Fruit fly (Drosophila melanogaster) whole organism, embryonic: ENCODE results near the gene CG13931.
A peak's percentile ranks its signal among the peaks of the same experiment; 100 is the strongest.

Experiments used
- CG10543 ChIP-seq: fragments of 200-800 bp; sonication (Bioruptor generic); optimal IDR thresholded peaks from 3 replicates; lab custom pipeline; 2017; ENCODE audit warnings: missing biosample characterization, mild to moderate bottlenecking, missing genetic modification characterization, moderate library complexity
- CG11560 ChIP-seq: fragments of 200-800 bp; sonication (Bioruptor generic); IDR thresholded peaks from 3 replicates; pipeline ENCODE4 v1.3.6; 2022; ENCODE audit warnings: missing biosample characterization, missing genetic modification characterization
- CG12769 ChIP-seq: fragments of 200-800 bp; sonication (Bioruptor generic); optimal IDR thresholded peaks from 2 replicates; lab custom pipeline; 2019; ENCODE audit warnings: missing biosample characterization, mild to moderate bottlenecking, missing genetic modification characterization, moderate library complexity
- CG13287 ChIP-seq: fragments of 200-800 bp; sonication (Bioruptor generic); IDR thresholded peaks from 2 replicates; pipeline ENCODE4 v1.3.6; 2022; ENCODE audit warnings: missing biosample characterization, missing genetic modification characterization; ENCODE audit not compliant: partially characterized antibody
- CG13296 ChIP-seq: fragments of 200-800 bp; sonication (Bioruptor generic); optimal IDR thresholded peaks from 3 replicates; lab custom pipeline; 2018; ENCODE audit warnings: missing biosample characterization, mild to moderate bottlenecking, missing genetic modification characterization
- CG14441 ChIP-seq: fragments of 200-800 bp; sonication (Bioruptor generic); IDR thresholded peaks from 2 replicates; pipeline ENCODE4 v1.3.6; 2022; ENCODE audit warnings: missing biosample characterization, missing genetic modification characterization
- CG15514 ChIP-seq: fragments of 200-800 bp; sonication (Bioruptor generic); optimal IDR thresholded peaks from 3 replicates; lab custom pipeline; 2017; ENCODE audit warnings: missing biosample characterization, missing genetic modification characterization, mild to moderate bottlenecking, moderate library complexity, missing genetic modification reagents
- CG16779 ChIP-seq: fragments of 200-800 bp; sonication (Bioruptor generic); IDR thresholded peaks from 2 replicates; pipeline ENCODE4 v1.3.6; 2022; ENCODE audit warnings: missing biosample characterization, missing genetic modification characterization
- CG17385 ChIP-seq: fragments of 200-800 bp; sonication (Bioruptor generic); optimal IDR thresholded peaks from 3 replicates; lab custom pipeline; 2018; ENCODE audit warnings: missing biosample characterization, mild to moderate bottlenecking, missing genetic modification characterization
- CG2120 ChIP-seq: fragments of 200-800 bp; sonication (Bioruptor generic); optimal IDR thresholded peaks from 3 replicates; lab custom pipeline; 2016; ENCODE audit warnings: missing biosample characterization, missing genetic modification characterization
- CG2199 ChIP-seq: fragments of 200-800 bp; sonication (Bioruptor generic); IDR thresholded peaks from 3 replicates; pipeline ENCODE4 v1.3.6; 2022; ENCODE audit warnings: missing biosample characterization, missing genetic modification characterization
- CG34224 ChIP-seq: fragments of 200-800 bp; sonication (Bioruptor generic); IDR thresholded peaks from 3 replicates; pipeline ENCODE4 v1.3.6; 2022; ENCODE audit warnings: missing biosample characterization, missing genetic modification characterization; ENCODE audit not compliant: partially characterized antibody
- CG34376 ChIP-seq: fragments of 200-800 bp; sonication (Bioruptor generic); optimal IDR thresholded peaks from 2 replicates; lab custom pipeline; 2018; ENCODE audit warnings: missing biosample characterization, mild to moderate bottlenecking, missing genetic modification characterization
- CG8388 ChIP-seq: fragments of 200-800 bp; sonication (Bioruptor generic); optimal IDR thresholded peaks from 2 replicates; lab custom pipeline; 2019; ENCODE audit warnings: missing biosample characterization, mild to moderate bottlenecking, missing genetic modification characterization, moderate library complexity
- Dref ChIP-seq: fragments of 200-800 bp; sonication (Bioruptor generic); IDR thresholded peaks from 2 replicates; pipeline ENCODE4 v1.3.6; 2022; ENCODE audit warnings: missing biosample characterization, missing genetic modification characterization
- E2f1 ChIP-seq: fragments of 200-800 bp; sonication (Bioruptor generic); IDR thresholded peaks from 2 replicates; pipeline ENCODE4 v1.3.6; 2022; ENCODE audit warnings: missing biosample characterization, missing genetic modification characterization
- Ets65A ChIP-seq: fragments of 200-800 bp; sonication (Bioruptor generic); peaks from one replicate; lab custom pipeline; 2016; ENCODE audit warnings: missing biosample characterization, missing genetic modification characterization
- GATAe ChIP-seq: fragments of 200-800 bp; sonication (Bioruptor generic); conservative IDR thresholded peaks from 2 replicates; pipeline ENCODE4 v1.3.6; 2022; ENCODE audit warnings: missing biosample characterization, missing genetic modification characterization
- HLH4C ChIP-seq: fragments of 200-800 bp; sonication (Bioruptor generic); IDR thresholded peaks from 3 replicates; pipeline ENCODE4 v1.3.6; 2022; ENCODE audit warnings: missing biosample characterization, missing genetic modification characterization; ENCODE audit not compliant: partially characterized antibody
- NfI ChIP-seq: fragments of 200-800 bp; sonication (Bioruptor generic); optimal IDR thresholded peaks from 3 replicates; lab custom pipeline; 2018; ENCODE audit warnings: missing biosample characterization, mild to moderate bottlenecking, missing genetic modification characterization, moderate library complexity
- Opbp ChIP-seq: fragments of 200-800 bp; sonication (Bioruptor generic); IDR thresholded peaks from 3 replicates; pipeline ENCODE4 v1.3.6; 2022; ENCODE audit warnings: missing biosample characterization, missing genetic modification characterization; ENCODE audit not compliant: partially characterized antibody
- Vsx1 ChIP-seq: fragments of 200-800 bp; sonication (Bioruptor generic); optimal IDR thresholded peaks from 2 replicates; lab custom pipeline; 2017; ENCODE audit warnings: missing biosample characterization, mild to moderate bottlenecking, missing genetic modification characterization, missing genetic modification reagents
- amos ChIP-seq: fragments of 200-800 bp; sonication (Bioruptor generic); IDR thresholded peaks from 2 replicates; pipeline ENCODE4 v1.3.6; 2022; ENCODE audit warnings: missing biosample characterization, missing genetic modification characterization; ENCODE audit not compliant: partially characterized antibody
- bab2 ChIP-seq: fragments of 200-800 bp; sonication (Bioruptor generic); optimal IDR thresholded peaks from 2 replicates; lab custom pipeline; 2016; ENCODE audit warnings: missing biosample characterization, missing genetic modification characterization
- br ChIP-seq: fragments of >200 bp; optimal IDR thresholded peaks from 2 replicates; lab custom pipeline; 2017
- cato ChIP-seq: fragments of 200-800 bp; sonication (Bioruptor generic); optimal IDR thresholded peaks from 2 replicates; lab custom pipeline; 2016; ENCODE audit warnings: missing biosample characterization, missing genetic modification characterization, borderline replicate concordance
- caup ChIP-seq: fragments of 200-800 bp; sonication (Bioruptor generic); optimal IDR thresholded peaks from 3 replicates; lab custom pipeline; 2017; ENCODE audit warnings: missing biosample characterization, mild to moderate bottlenecking, missing genetic modification characterization, moderate library complexity; ENCODE audit not compliant: severe bottlenecking
- dati ChIP-seq: fragments of 200-800 bp; sonication (Bioruptor generic); IDR thresholded peaks from 2 replicates; pipeline ENCODE4 v1.3.6; 2022; ENCODE audit warnings: missing biosample characterization, missing genetic modification characterization
- exex ChIP-seq: fragments of 200-800 bp; sonication (Bioruptor generic); optimal IDR thresholded peaks from 4 replicates; lab custom pipeline; 2018; ENCODE audit warnings: missing biosample characterization, mild to moderate bottlenecking, missing genetic modification characterization, moderate library complexity
- ftz-f1 ChIP-seq: fragments of 200-800 bp; sonication (Bioruptor generic); optimal IDR thresholded peaks from 2 replicates; lab custom pipeline; 2016; ENCODE audit warnings: missing biosample characterization, missing genetic modification characterization
- hb ChIP-seq: fragments of 200-800 bp; sonication (Bioruptor generic); IDR thresholded peaks from 3 replicates; pipeline ENCODE4 v1.3.6; 2022; ENCODE audit warnings: missing biosample characterization, missing genetic modification characterization; ENCODE audit not compliant: partially characterized antibody
- insv ChIP-seq, 2 experiments: fragments of 200-800 bp; sonication (Bioruptor generic); optimal IDR thresholded peaks; 3 replicates each; lab custom pipeline; 2016 to 2018; ENCODE audit warnings: missing biosample characterization in 2 of 2, missing genetic modification characterization in 2 of 2
- jigr1 ChIP-seq: fragments of 200-800 bp; sonication (Bioruptor generic); IDR thresholded peaks from 3 replicates; pipeline ENCODE4 v1.3.6; 2022; ENCODE audit warnings: missing biosample characterization, missing genetic modification characterization
- mirr ChIP-seq: fragments of 200-800 bp; sonication (Bioruptor generic); optimal IDR thresholded peaks from 3 replicates; lab custom pipeline; 2018; ENCODE audit warnings: missing biosample characterization, mild to moderate bottlenecking, missing genetic modification characterization
- nerfin-1 ChIP-seq: fragments of 200-800 bp; sonication (Bioruptor generic); optimal IDR thresholded peaks from 3 replicates; lab custom pipeline; 2019; ENCODE audit warnings: missing biosample characterization, mild to moderate bottlenecking, missing genetic modification characterization, moderate library complexity
- prd ChIP-seq, 3 experiments: fragments of >200 bp in 2 of 3; fragments of 200-800 bp in 1 of 3; sonication (Bioruptor generic) in 1 of 3; optimal IDR thresholded peaks in 2 of 3; IDR thresholded peaks in 1 of 3; 2 replicates in 2 of 3; 3 replicates in 1 of 3; pipeline versions ENCODE4 v1.3.6 to Lab custom; 2017 to 2022; ENCODE audit warnings: missing biosample characterization in 1 of 3, missing genetic modification characterization in 1 of 3
- psq ChIP-seq: fragments of 200-800 bp; sonication (Bioruptor generic); optimal IDR thresholded peaks from 2 replicates; lab custom pipeline; 2017; ENCODE audit warnings: missing biosample characterization, missing genetic modification characterization
- ro ChIP-seq: fragments of 200-800 bp; sonication (Bioruptor generic); IDR thresholded peaks from 2 replicates; pipeline ENCODE4 v1.3.6; 2022; ENCODE audit warnings: missing biosample characterization, missing genetic modification characterization
- run ChIP-seq: fragments of 200-800 bp; sonication (Bioruptor generic); optimal IDR thresholded peaks from 3 replicates; lab custom pipeline; 2018; ENCODE audit warnings: missing biosample characterization, mild to moderate bottlenecking, missing genetic modification characterization
- sc ChIP-seq, 3 experiments: fragments of >200 bp in 2 of 3; fragments of 200-800 bp in 1 of 3; sonication (Bioruptor generic) in 1 of 3; optimal IDR thresholded peaks; 2 replicates in 2 of 3; 3 replicates in 1 of 3; lab custom pipeline; 2017; ENCODE audit warnings: mild to moderate bottlenecking in 1 of 3, missing biosample characterization in 1 of 3, missing genetic modification characterization in 1 of 3, missing genetic modification reagents in 1 of 3
- scrt ChIP-seq: fragments of 200-800 bp; sonication (Bioruptor generic); optimal IDR thresholded peaks from 2 replicates; lab custom pipeline; 2018; ENCODE audit warnings: missing biosample characterization, mild to moderate bottlenecking, missing genetic modification characterization, moderate library complexity
- sens ChIP-seq: fragments of 200-800 bp; sonication (Bioruptor generic); peaks from one replicate; lab custom pipeline; 2016; ENCODE audit warnings: missing biosample characterization, missing genetic modification characterization
- tna ChIP-seq: fragments of 200-800 bp; sonication (Bioruptor generic); IDR thresholded peaks from 2 replicates; pipeline ENCODE4 v1.3.6; 2022; ENCODE audit warnings: missing biosample characterization, missing genetic modification characterization; ENCODE audit not compliant: partially characterized antibody
- vfl ChIP-seq: fragments of 200-800 bp; sonication (Bioruptor generic); optimal IDR thresholded peaks from 2 replicates; lab custom pipeline; 2016; ENCODE audit warnings: missing biosample characterization, missing genetic modification characterization
- vnd ChIP-seq: fragments of 200-800 bp; sonication (Bioruptor generic); IDR thresholded peaks from 3 replicates; pipeline ENCODE4 v1.3.6; 2022; ENCODE audit warnings: missing biosample characterization, missing genetic modification characterization; ENCODE audit not compliant: partially characterized antibody
- wek ChIP-seq: fragments of 200-800 bp; sonication (Bioruptor generic); optimal IDR thresholded peaks from 3 replicates; lab custom pipeline; 2018; ENCODE audit warnings: missing biosample characterization, mild to moderate bottlenecking, missing genetic modification characterization, moderate library complexity

CG13931 gene

DNA sequence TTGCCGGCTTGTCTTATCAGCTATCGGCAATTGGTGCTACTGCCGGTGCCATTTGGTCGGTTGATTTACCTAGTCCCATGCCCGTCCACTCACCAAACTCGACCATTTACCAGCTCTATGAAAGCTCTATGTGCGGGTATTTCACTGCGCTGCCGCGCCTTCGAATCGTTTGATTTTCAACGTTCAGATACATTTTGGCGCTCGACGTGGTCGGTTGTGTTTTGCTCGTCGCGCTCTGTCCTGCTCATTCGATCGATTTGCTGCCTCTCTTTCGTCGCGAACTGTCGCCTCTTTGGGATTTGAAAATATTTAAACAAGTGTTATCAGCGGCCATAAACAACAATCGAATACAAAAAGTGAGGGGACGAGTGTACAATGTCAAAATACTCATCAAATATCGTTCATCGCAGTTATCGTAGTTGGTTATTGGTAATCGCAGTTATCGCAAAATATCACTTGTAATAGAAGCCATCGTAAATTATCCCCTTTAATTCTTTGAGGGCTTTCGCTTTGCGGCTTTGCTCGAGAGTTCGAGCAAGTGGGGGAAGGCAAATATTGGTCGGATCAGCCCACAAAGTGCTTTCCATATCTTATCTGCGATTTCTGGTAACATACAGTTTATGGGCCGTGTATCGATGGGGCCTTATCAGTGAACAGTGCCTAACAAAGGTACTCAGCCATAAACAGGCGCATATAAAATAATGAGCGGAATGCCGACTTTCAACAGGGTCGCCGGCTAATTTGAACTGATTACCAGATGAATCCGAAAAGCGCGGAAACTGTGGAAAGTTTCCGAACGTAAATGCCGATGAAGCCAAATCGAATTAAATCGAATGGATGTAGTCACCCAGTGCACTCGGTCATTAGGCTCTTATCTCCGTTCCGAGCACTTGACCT, 39.7 kb upstream of the CG13931 start (continued):
- peak; percentile 79 for TF ChIP-seq Ets65A (GFP tag; lab: Kevin White, UChicago)
- TF ChIP-seq GATAe (GFP tag; lab: Robert Waterston, UW): peak; percentile 72
- TF ChIP-seq E2f1 (GFP tag; lab: Robert Waterston, UW): peak; percentile 14; the same call in 1 of the 2 replicates
- TF ChIP-seq CG17385 (GFP tag; lab: Kevin White, UChicago): peak; percentile 19
- TF ChIP-seq amos (GFP tag; lab: Robert Waterston, UW): peak; percentile 36; the same call in 1 of the 2 replicates
- TF ChIP-seq mirr (GFP tag; lab: Kevin White, UChicago): peak; percentile 97
- peak; percentile 98 for TF ChIP-seq exex
- no peak for TF ChIP-seq bab2 (GFP tag; lab: Kevin White, UChicago)
- peak; percentile 45 for TF ChIP-seq CG14441 (GFP tag; lab: Robert Waterston, UW)
- no peak for TF ChIP-seq cato (GFP tag; lab: Kevin White, UChicago)
- no peak; the same call in 1 of the 2 replicates for TF ChIP-seq CG13287
- no peak for TF ChIP-seq sc (optimal IDR thresholded peaks at IDR 0.05; lab: Kevin White, UChicago)
- no peak for TF ChIP-seq sc (GFP tag; optimal IDR thresholded peaks at IDR 0.05; lab: Kevin White, UChicago)
- no peak for TF ChIP-seq psq (GFP tag; lab: Kevin White, UChicago)
- 0 out of 2 replicates have a peak, but pooled peaks have one; percentile 53 for TF ChIP-seq CG16779
- TF ChIP-seq sens (GFP tag; lab: Kevin White, UChicago): peak; percentile 86
- TF ChIP-seq hb (GFP tag; lab: Robert Waterston, UW): no peak
- TF ChIP-seq CG34376: peak; percentile 92
- no peak for TF ChIP-seq scrt (GFP tag; lab: Kevin White, UChicago)
- no peak for TF ChIP-seq vfl
- TF ChIP-seq wek (GFP tag; lab: Kevin White, UChicago): peak; percentile 17
- peak; percentile 45 for TF ChIP-seq run
- TF ChIP-seq nerfin-1 (tag; lab: Kevin White, UChicago): peak; percentile 1
- no peak for TF ChIP-seq CG2120 (GFP tag; lab: Kevin White, UChicago)
- peak; percentile 17 for TF ChIP-seq CG12769
- TF ChIP-seq br: no peak
- no peak for TF ChIP-seq jigr1 (GFP tag; lab: Robert Waterston, UW)
- peak; percentile 64; the same call in 1 of the 3 replicates for TF ChIP-seq CG11560
- peak; percentile 5 for TF ChIP-seq ftz-f1 (GFP tag; lab: Kevin White, UChicago)
- TF ChIP-seq ro: no peak
- no peak for TF ChIP-seq prd (optimal IDR thresholded peaks at IDR 0.05; lab: Kevin White, UChicago)
- 0 out of 3 replicates have a peak, but pooled peaks have one; percentile 3 for TF ChIP-seq prd (GFP tag; IDR thresholded peaks at IDR 0.05; lab: Robert Waterston, UW)
- peak; percentile 88 for TF ChIP-seq CG8388
- TF ChIP-seq Vsx1 (GFP tag; lab: Kevin White, UChicago): peak; percentile 77
- TF ChIP-seq CG10543: peak; percentile 75
- TF ChIP-seq caup (GFP tag; lab: Kevin White, UChicago): no peak
- TF ChIP-seq CG13296: peak; percentile 60
- TF ChIP-seq Opbp (GFP tag; lab: Robert Waterston, UW): no peak
- peak; percentile 2 for TF ChIP-seq NfI (GFP tag; lab: Kevin White, UChicago)
- TF ChIP-seq Dref (GFP tag; lab: Robert Waterston, UW): peak; percentile 21
- TF ChIP-seq CG34224 (GFP tag; lab: Robert Waterston, UW): peak; percentile 33; the same call in 1 of the 3 replicates
- TF ChIP-seq CG2199 (GFP tag; lab: Robert Waterston, UW): 0 out of 3 replicates have a peak, but pooled peaks have one; percentile 21
- TF ChIP-seq CG15514 (GFP tag; lab: Kevin White, UChicago): peak; percentile 12
- TF ChIP-seq insv (GFP tag; optimal IDR thresholded peaks at IDR 0.05; lab: Kevin White, UChicago): no peak
- TF ChIP-seq tna: peak; percentile 41; the same call in 1 of the 2 replicates
- no peak for TF ChIP-seq dati (GFP tag; lab: Robert Waterston, UW)
- peak; percentile 50; the same call in 1 of the 3 replicates for TF ChIP-seq HLH4C (GFP tag; lab: Robert Waterston, UW)
- no peak for TF ChIP-seq vnd (GFP tag; lab: Robert Waterston, UW)
